Worm (Caenorhabditis elegans): ENCODE measurements around the gene set-16.

set-16 gene

ce11 chrIII:13635235-13635634, 8.5 kb upstream of the set-16 start:
- TF ChIP-seq snpc-4 (GFP tag; optimal IDR thresholded peaks at IDR 0.05) (no peak), snpc-4 (tag; optimal IDR thresholded peaks at IDR 0.05) (peak in 1 of 4 experiments; percentile 1), lin-26 (GFP tag; IDR thresholded peaks at IDR 0.05) (no peak), ztf-3 (GFP tag; optimal IDR thresholded peaks at IDR 0.05) (no peak), lag-1 (GFP tag; IDR thresholded peaks at IDR 0.05) (no peak), Y67H2A.10 (GFP tag; conservative IDR thresholded peaks at IDR 0.05) (no peak), aptf-2 (GFP tag; conservative IDR thresholded peaks at IDR 0.05) (no peak), dpff-1 (tag; optimal IDR thresholded peaks at IDR 0.05) (no peak), nhr-80 (tag; optimal IDR thresholded peaks at IDR 0.05) (no peak)

- TF ChIP-seq snpc-4 (GFP tag; optimal IDR thresholded peaks at IDR 0.05) (no peak), snpc-4 (tag; optimal IDR thresholded peaks at IDR 0.05) (peak in 2 of 4 experiments; percentile 17 to 51), let-526 (GFP tag; IDR thresholded peaks at IDR 0.05) (no peak), madf-3 (GFP tag; IDR thresholded peaks at IDR 0.05) (no peak), cebp-2 (GFP tag; IDR thresholded peaks at IDR 0.05) (0 out of 2 replicates have a peak, but pooled peaks have one; percentile 37), zfh-2 (GFP tag; conservative IDR thresholded peaks at IDR 0.05) (peak; percentile 70), snpc-1.3 (tag; optimal IDR thresholded peaks at IDR 0.05; ENCODE audit: insufficient read depth) (no peak), lin-35 (GFP tag; optimal IDR thresholded peaks at IDR 0.05) (peak in 1 of 3 experiments; percentile 21), B0035.1 (tag; optimal IDR thresholded peaks at IDR 0.05) (no peak)
These were observed 7.9 kb upstream of the set-16 start for ce11 chrIII:13635730-13636360.

ce11 chrIII:13637681-13638080, 6.0 kb upstream of the set-16 start:
- TF ChIP-seq nhr-90 (tag; optimal IDR thresholded peaks at IDR 0.05) = no peak
- no peak for TF ChIP-seq aptf-2 (GFP tag; conservative IDR thresholded peaks at IDR 0.05)
- TF ChIP-seq ama-1 (optimal IDR thresholded peaks at IDR 0.05) = no peak
- no peak for TF ChIP-seq ama-1 (GFP tag; optimal IDR thresholded peaks at IDR 0.05)
- TF ChIP-seq ceh-58 (GFP tag; IDR thresholded peaks at IDR 0.05) = no peak
- TF ChIP-seq D2030.7 (GFP tag; IDR thresholded peaks at IDR 0.05) = no peak
- no peak for TF ChIP-seq attf-3 (GFP tag; conservative IDR thresholded peaks at IDR 0.05)
- no peak for TF ChIP-seq rcor-1 (GFP tag; IDR thresholded peaks at IDR 0.05)
- no peak for TF ChIP-seq lir-1 (GFP tag; conservative IDR thresholded peaks at IDR 0.05)
- TF ChIP-seq sdz-38 (tag; optimal IDR thresholded peaks at IDR 0.05) = no peak
- no peak for TF ChIP-seq hmg-1.2 (GFP tag; IDR thresholded peaks at IDR 0.05)
- no peak for TF ChIP-seq sptf-2 (GFP tag; optimal IDR thresholded peaks at IDR 0.05)
- TF ChIP-seq cebp-1 (GFP tag; IDR thresholded peaks at IDR 0.05) = no peak
- no peak for TF ChIP-seq cebp-1 (tag; optimal IDR thresholded peaks at IDR 0.05)
- TF ChIP-seq snpc-1.1 (tag; optimal IDR thresholded peaks at IDR 0.05; ENCODE audit: insufficient read depth) = no peak
- no peak for TF ChIP-seq attf-5 (GFP tag; optimal IDR thresholded peaks at IDR 0.05)
- TF ChIP-seq lin-35 (GFP tag; optimal IDR thresholded peaks at IDR 0.05) = no peak
- TF ChIP-seq cebp-2 (GFP tag; IDR thresholded peaks at IDR 0.05) = no peak
- TF ChIP-seq ccch-3 (GFP tag; optimal IDR thresholded peaks at IDR 0.05) = no peak
- TF ChIP-seq ceh-79 (tag; optimal IDR thresholded peaks at IDR 0.05) = no peak
- TF ChIP-seq mes-4 (tag; optimal IDR thresholded peaks at IDR 0.05) = no peak

DNA sequence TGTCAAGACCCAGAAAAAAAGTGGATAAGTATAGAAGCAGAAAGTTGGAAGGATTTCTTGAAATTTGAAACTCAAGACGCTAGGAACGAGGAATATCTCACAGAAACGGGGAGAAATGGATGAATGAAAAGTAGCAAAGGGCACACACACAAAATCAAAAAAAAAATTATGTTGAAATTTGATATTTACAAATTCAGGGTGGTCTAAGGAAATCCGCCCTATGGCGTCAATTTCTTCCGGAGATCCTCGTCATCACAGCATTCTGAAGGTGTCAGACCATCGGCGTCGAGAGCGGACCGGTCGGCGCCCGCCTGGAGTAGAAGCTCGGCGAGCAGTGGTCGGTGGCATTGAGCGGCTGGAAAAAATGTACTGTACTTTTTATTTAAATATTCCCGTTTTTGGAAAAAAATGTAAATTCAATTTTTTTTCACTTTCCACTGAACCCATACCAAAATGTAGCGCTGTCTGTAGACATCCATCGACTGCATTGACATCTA, 3.7 kb upstream of the set-16 start:
- TF ChIP-seq ztf-25 (GFP tag; IDR thresholded peaks at IDR 0.05) = no peak
- TF ChIP-seq egrh-3 (GFP tag; IDR thresholded peaks at IDR 0.05) = peak; percentile 21; the same call in 1 of the 2 replicates
- TF ChIP-seq zfh-2 (GFP tag; conservative IDR thresholded peaks at IDR 0.05) = peak; percentile 61
- TF ChIP-seq lin-35 (GFP tag; optimal IDR thresholded peaks at IDR 0.05) = no peak
- no peak for TF ChIP-seq hmg-20 (GFP tag; IDR thresholded peaks at IDR 0.05)
- TF ChIP-seq lsl-1 (GFP tag; optimal IDR thresholded peaks at IDR 0.05) = no peak
- no peak for TF ChIP-seq mes-4 (tag; optimal IDR thresholded peaks at IDR 0.05)
- no peak for TF ChIP-seq ccch-3 (GFP tag; optimal IDR thresholded peaks at IDR 0.05)
- TF ChIP-seq ceh-58 (GFP tag; IDR thresholded peaks at IDR 0.05) = no peak
- TF ChIP-seq nhr-27 (tag; optimal IDR thresholded peaks at IDR 0.05) = no peak

Measured in whole organism, young adult.